Fruit fly (Drosophila melanogaster) S2 (cell line): ENCODE measurements around the gene Pbp95.

ENCODE experiments used
- CG8478 ChIP-seq: fragments of >200 bp; optimal IDR thresholded peaks from 2 replicates; lab custom pipeline; 2018
- CTCF ChIP-seq, 2 experiments: fragments of >200 bp; optimal IDR thresholded peaks; 2 replicates each; lab custom pipeline; 2018

DNA sequence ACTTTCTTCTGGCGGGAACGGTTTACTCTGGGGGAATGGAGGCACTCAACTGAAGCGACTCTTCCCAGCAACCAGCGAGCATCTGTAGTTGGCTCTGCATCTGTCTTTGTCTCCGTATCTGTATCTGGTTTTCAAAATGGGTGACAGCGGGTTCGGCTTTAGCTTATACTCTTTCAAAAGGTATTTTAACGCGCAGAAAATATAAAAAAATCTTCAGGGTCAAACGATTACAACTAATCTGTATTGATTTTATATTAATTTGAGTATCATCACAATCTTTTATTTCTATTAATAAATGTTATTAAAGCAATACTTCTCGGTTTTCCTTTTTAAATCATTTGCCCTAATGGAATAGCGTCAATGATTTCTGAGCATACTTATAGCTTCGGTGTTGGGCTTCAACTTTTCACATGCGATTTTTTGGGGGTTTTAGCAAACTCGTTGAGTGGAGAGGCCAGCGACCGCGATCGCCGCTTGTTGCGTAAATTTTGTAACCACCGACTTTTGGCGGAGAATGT lies 16.0 kb downstream of the Pbp95 start, which contains the start of gene ImpE3:
- TF ChIP-seq CG8478 (lab: Kevin White, UChicago) (no peak), CTCF (optimal IDR thresholded peaks at IDR 0.05; lab: Kevin White, UChicago) (no peak)
